Worm (Caenorhabditis elegans) whole organism, late embryonic: ENCODE data around the gene W10G11.3.
A peak's percentile ranks its signal among the peaks of the same experiment; 100 is the strongest.

Source experiments
- C08G9.2 ChIP-seq: sonication (generic microtip); optimal IDR thresholded peaks from 2 replicates; lab custom pipeline; 2016; ENCODE audit warnings: mild to moderate bottlenecking, missing genetic modification characterization, moderate library complexity, missing compliant biosample characterization
- C38D4.7 ChIP-seq: fragments of 200-800 bp; sonication (Bioruptor generic); optimal IDR thresholded peaks from 2 replicates; lab custom pipeline; 2018; ENCODE audit warnings: mild to moderate bottlenecking, missing genetic modification characterization, moderate library complexity, missing compliant biosample characterization
- F13H6.1 ChIP-seq: sonication (generic microtip); optimal IDR thresholded peaks from 2 replicates; lab custom pipeline; 2016; ENCODE audit warnings: missing genetic modification characterization, missing compliant biosample characterization
- K09A11.1 ChIP-seq: sonication (generic microtip); optimal IDR thresholded peaks from 2 replicates; lab custom pipeline; 2017; ENCODE audit warnings: antibody characterized with exemption, mild to moderate bottlenecking, missing genetic modification characterization, missing compliant biosample characterization; ENCODE audit not compliant: insufficient read depth
- T23F11.4 ChIP-seq: fragments of 200-800 bp; sonication (Bioruptor generic); optimal IDR thresholded peaks from 2 replicates; lab custom pipeline; 2018; ENCODE audit warnings: mild to moderate bottlenecking, missing genetic modification characterization, missing compliant biosample characterization
- ama-1 ChIP-seq: fragments of 150-350 bp; optimal IDR thresholded peaks from 2 replicates; lab custom pipeline; 2014
- ceh-14 ChIP-seq: sonication (generic microtip); optimal IDR thresholded peaks from 2 replicates; lab custom pipeline; 2016; ENCODE audit warnings: missing genotype, missing genetic modification characterization, missing compliant biosample characterization
- ceh-19 ChIP-seq: fragments of 200-800 bp; sonication (Bioruptor generic); optimal IDR thresholded peaks from 2 replicates; lab custom pipeline; 2018; ENCODE audit warnings: mild to moderate bottlenecking, missing genetic modification characterization, missing compliant biosample characterization
- ceh-24 ChIP-seq: sonication (generic microtip); optimal IDR thresholded peaks from 2 replicates; lab custom pipeline; 2016; ENCODE audit warnings: mild to moderate bottlenecking, missing genetic modification characterization, missing compliant biosample characterization
- ceh-34 ChIP-seq: sonication (generic microtip); optimal IDR thresholded peaks from 2 replicates; lab custom pipeline; 2016; ENCODE audit warnings: mild to moderate bottlenecking, missing genetic modification characterization, missing compliant biosample characterization
- ceh-45 ChIP-seq: fragments of 200-800 bp; sonication (Bioruptor generic); IDR thresholded peaks from 2 replicates; pipeline ENCODE4 v1.3.6; 2022; ENCODE audit warnings: missing genetic modification reagents, missing genetic modification characterization, missing compliant biosample characterization
- ceh-48 ChIP-seq: sonication (generic microtip); optimal IDR thresholded peaks from 2 replicates; lab custom pipeline; 2016; ENCODE audit warnings: missing genetic modification characterization, inconsistent platforms, missing compliant biosample characterization
- ceh-6 ChIP-seq: fragments of 200-800 bp; sonication (Bioruptor generic); optimal IDR thresholded peaks from 2 replicates; lab custom pipeline; 2018; ENCODE audit warnings: mild to moderate bottlenecking, missing genetic modification characterization, missing compliant biosample characterization
- ceh-9 ChIP-seq: sonication (generic microtip); optimal IDR thresholded peaks from 2 replicates; lab custom pipeline; 2016; ENCODE audit warnings: mild to moderate bottlenecking, missing genetic modification characterization, inconsistent platforms, missing compliant biosample characterization
- dmd-4 ChIP-seq: sonication (generic microtip); optimal IDR thresholded peaks from 2 replicates; lab custom pipeline; 2016; ENCODE audit warnings: borderline replicate concordance, missing genetic modification characterization, missing compliant biosample characterization
- ets-4 ChIP-seq: sonication (generic microtip); optimal IDR thresholded peaks from 2 replicates; lab custom pipeline; 2016; ENCODE audit warnings: missing genetic modification characterization, missing compliant biosample characterization
- eyg-1 ChIP-seq: sonication (generic microtip); optimal IDR thresholded peaks from 2 replicates; lab custom pipeline; 2016; ENCODE audit warnings: missing genotype, missing genetic modification characterization, missing compliant biosample characterization
- fax-1 ChIP-seq: sonication (generic microtip); optimal IDR thresholded peaks from 2 replicates; lab custom pipeline; 2016; ENCODE audit warnings: missing genotype, missing genetic modification characterization, missing compliant biosample characterization
- fkh-10 ChIP-seq: fragments of 150-350 bp; optimal IDR thresholded peaks from 2 replicates; lab custom pipeline; 2014; ENCODE audit warnings: missing biosample characterization, missing genetic modification reagents, missing genetic modification characterization
- fkh-6 ChIP-seq: sonication (generic microtip); optimal IDR thresholded peaks from 2 replicates; lab custom pipeline; 2016; ENCODE audit warnings: missing genetic modification characterization, missing compliant biosample characterization
- gmeb-2 ChIP-seq: sonication (generic microtip); optimal IDR thresholded peaks from 2 replicates; lab custom pipeline; 2016; ENCODE audit warnings: missing genetic modification characterization, inconsistent platforms, missing compliant biosample characterization
- hlh-30 ChIP-seq: sonication (generic microtip); optimal IDR thresholded peaks from 2 replicates; lab custom pipeline; 2017; ENCODE audit warnings: antibody characterized with exemption, missing genetic modification characterization, missing compliant biosample characterization; ENCODE audit not compliant: insufficient read depth
- hlh-8 ChIP-seq: sonication (generic microtip); optimal IDR thresholded peaks from 2 replicates; lab custom pipeline; 2016; ENCODE audit warnings: missing genotype, missing genetic modification characterization, missing compliant biosample characterization
- lim-6 ChIP-seq: sonication (generic microtip); optimal IDR thresholded peaks from 2 replicates; lab custom pipeline; 2016; ENCODE audit warnings: missing genetic modification characterization, missing compliant biosample characterization
- lin-11 ChIP-seq: fragments of 200-800 bp; sonication (Bioruptor generic); optimal IDR thresholded peaks from 2 replicates; lab custom pipeline; 2018; ENCODE audit warnings: mild to moderate bottlenecking, missing genetic modification characterization, missing compliant biosample characterization
- mec-3 ChIP-seq: sonication (generic microtip); optimal IDR thresholded peaks from 2 replicates; lab custom pipeline; 2016; ENCODE audit warnings: borderline replicate concordance, missing genetic modification characterization, missing compliant biosample characterization
- nfya-1 ChIP-seq: sonication (generic microtip); optimal IDR thresholded peaks from 2 replicates; lab custom pipeline; 2017; ENCODE audit warnings: missing genetic modification characterization, mild to moderate bottlenecking, missing compliant biosample characterization, antibody characterized with exemption, moderate library complexity
- nhr-232 ChIP-seq: sonication (generic microtip); optimal IDR thresholded peaks from 2 replicates; lab custom pipeline; 2016; ENCODE audit warnings: missing genetic modification characterization, missing compliant biosample characterization
- npax-4 ChIP-seq: sonication (generic microtip); optimal IDR thresholded peaks from 2 replicates; lab custom pipeline; 2016; ENCODE audit warnings: missing genetic modification characterization, missing compliant biosample characterization
- pag-3 ChIP-seq: sonication (generic microtip); optimal IDR thresholded peaks from 2 replicates; lab custom pipeline; 2016; ENCODE audit warnings: missing compliant biosample characterization, missing genetic modification characterization, borderline replicate concordance
- pat-9 ChIP-seq: fragments of 200-800 bp; sonication (Bioruptor generic); optimal IDR thresholded peaks from 2 replicates; lab custom pipeline; 2018; ENCODE audit warnings: mild to moderate bottlenecking, missing genetic modification characterization, moderate library complexity, missing compliant biosample characterization
- pax-1 ChIP-seq: fragments of 150-350 bp; optimal IDR thresholded peaks from 2 replicates; lab custom pipeline; 2014; ENCODE audit warnings: missing biosample characterization, missing genetic modification characterization
- pha-2 ChIP-seq: sonication (generic microtip); optimal IDR thresholded peaks from 2 replicates; lab custom pipeline; 2017; ENCODE audit warnings: mild to moderate bottlenecking, missing genetic modification characterization, missing compliant biosample characterization
- pha-4 ChIP-seq: fragments of 150-350 bp; optimal IDR thresholded peaks from 2 replicates; lab custom pipeline; 2018; ENCODE audit warnings: missing biosample characterization, missing genetic modification reagents, missing genetic modification characterization
- ref-2 ChIP-seq: sonication (generic microtip); optimal IDR thresholded peaks from 2 replicates; lab custom pipeline; 2016; ENCODE audit warnings: missing genetic modification characterization, missing compliant biosample characterization
- rnt-1 ChIP-seq: sonication (generic microtip); optimal IDR thresholded peaks from 2 replicates; lab custom pipeline; 2016; ENCODE audit warnings: missing genetic modification characterization, missing compliant biosample characterization
- sdc-2 ChIP-seq: sonication (generic microtip); optimal IDR thresholded peaks from 2 replicates; lab custom pipeline; 2016; ENCODE audit warnings: missing genotype, missing genetic modification characterization, missing compliant biosample characterization
- sox-2 ChIP-seq: fragments of 200-800 bp; sonication (Bioruptor generic); IDR thresholded peaks from 2 replicates; pipeline ENCODE4 v1.3.6; 2022; ENCODE audit warnings: missing genetic modification reagents, missing genetic modification characterization, missing compliant biosample characterization
- syd-9 ChIP-seq: sonication (generic microtip); optimal IDR thresholded peaks from 2 replicates; lab custom pipeline; 2016; ENCODE audit warnings: mild to moderate bottlenecking, missing genetic modification characterization, moderate library complexity, missing compliant biosample characterization
- tbx-2 ChIP-seq: sonication (generic microtip); optimal IDR thresholded peaks from 2 replicates; lab custom pipeline; 2016; ENCODE audit warnings: missing genetic modification characterization, missing compliant biosample characterization
- tbx-7 ChIP-seq: sonication (generic microtip); optimal IDR thresholded peaks from 2 replicates; lab custom pipeline; 2016; ENCODE audit warnings: missing genotype, missing genetic modification characterization, missing compliant biosample characterization
- ttx-3 ChIP-seq: sonication (generic microtip); optimal IDR thresholded peaks from 2 replicates; lab custom pipeline; 2016; ENCODE audit warnings: missing genetic modification reagents, missing genetic modification characterization, missing compliant biosample characterization
- unc-55 ChIP-seq: sonication (generic microtip); optimal IDR thresholded peaks from 2 replicates; lab custom pipeline; 2017; ENCODE audit warnings: missing biosample characterization, missing genetic modification reagents, missing genetic modification characterization
- zip-5 ChIP-seq: sonication (generic microtip); optimal IDR thresholded peaks from 2 replicates; lab custom pipeline; 2016; ENCODE audit warnings: missing genetic modification characterization, missing compliant biosample characterization
- ztf-16 ChIP-seq: sonication (generic microtip); optimal IDR thresholded peaks from 2 replicates; lab custom pipeline; 2017; ENCODE audit warnings: missing genetic modification characterization, missing compliant biosample characterization

W10G11.3 gene

DNA sequence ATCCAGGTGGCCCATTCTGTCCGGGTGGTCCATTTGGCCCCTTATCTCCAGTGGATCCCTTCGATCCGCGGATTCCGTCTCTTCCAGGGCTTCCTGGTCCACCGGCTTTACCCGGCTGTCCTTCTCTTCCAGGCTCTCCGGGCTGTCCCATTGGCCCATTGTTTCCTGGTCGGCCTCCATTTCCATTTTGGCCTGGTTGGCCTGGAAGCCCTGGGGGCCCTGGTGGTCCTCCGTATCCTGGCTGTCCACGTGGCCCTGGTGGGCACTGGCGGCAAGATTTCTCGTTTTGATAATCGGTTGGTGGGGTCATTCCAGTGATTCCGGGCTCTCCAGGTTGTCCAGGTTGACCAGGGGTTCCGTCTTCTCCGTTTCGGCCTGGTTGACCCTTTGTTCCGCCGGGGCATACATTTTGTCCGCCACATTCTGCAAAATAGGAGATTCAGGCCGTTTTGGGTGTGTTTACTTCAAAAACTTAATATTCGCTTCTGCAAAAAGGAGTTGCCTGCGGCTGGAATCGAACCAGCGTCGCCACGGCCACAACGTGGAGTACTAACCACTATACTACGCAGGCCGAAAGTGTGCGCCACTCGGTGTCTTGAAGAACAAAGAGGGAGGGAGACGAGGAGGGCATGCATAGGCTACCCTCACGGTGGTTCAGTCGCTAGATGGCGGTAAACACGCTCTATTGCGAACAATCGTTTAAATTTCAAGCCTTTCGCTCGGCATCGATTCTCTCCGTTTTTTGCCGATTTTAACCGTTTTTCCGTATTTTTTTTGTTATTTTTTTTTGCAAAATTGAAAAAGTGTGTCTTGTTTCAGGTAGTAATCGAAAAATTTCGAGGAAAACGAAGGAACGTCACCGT is 41.1 kb downstream of the W10G11.3 start, which contains the start of gene W09G10.9 (continued):
- TF ChIP-seq ceh-6 (GFP tag; lab: Kevin White, UChicago) (peak; percentile 83), ceh-45 (GFP tag; lab: Robert Waterston, UW) (peak; percentile 79), fkh-6 (tag; lab: Kevin White, UChicago) (peak; percentile 66), fkh-10 (GFP tag; lab: Kevin White, UChicago) (no peak), nhr-232 (tag; lab: Kevin White, UChicago) (peak; percentile 65), C08G9.2 (tag; lab: Kevin White, UChicago) (peak; percentile 4), tbx-7 (tag; lab: Kevin White, UChicago) (no peak), ceh-14 (peak; percentile 13), nfya-1 (peak; percentile 57), unc-55 (GFP tag; lab: Kevin White, UChicago) (no peak), npax-4 (tag; lab: Kevin White, UChicago) (peak; percentile 40), ref-2 (tag; lab: Kevin White, UChicago) (peak; percentile 65), dmd-4 (peak; percentile 70), pha-2 (tag; lab: Kevin White, UChicago) (peak; percentile 77), hlh-8 (tag; lab: Kevin White, UChicago) (no peak), F13H6.1 (tag; lab: Kevin White, UChicago) (no peak), C38D4.7 (GFP tag; lab: Kevin White, UChicago) (peak; percentile 63), lim-6 (tag; lab: Kevin White, UChicago) (no peak), ttx-3 (peak; percentile 68), pax-1 (tag; lab: Kevin White, UChicago) (no peak), ceh-48 (tag; lab: Kevin White, UChicago) (peak; percentile 62), pha-4 (tag; lab: Kevin White, UChicago) (no peak), K09A11.1 (tag; lab: Kevin White, UChicago) (peak; percentile 26)
- TF ChIP-seq, all 69 proteins: peak for 48

DNA sequence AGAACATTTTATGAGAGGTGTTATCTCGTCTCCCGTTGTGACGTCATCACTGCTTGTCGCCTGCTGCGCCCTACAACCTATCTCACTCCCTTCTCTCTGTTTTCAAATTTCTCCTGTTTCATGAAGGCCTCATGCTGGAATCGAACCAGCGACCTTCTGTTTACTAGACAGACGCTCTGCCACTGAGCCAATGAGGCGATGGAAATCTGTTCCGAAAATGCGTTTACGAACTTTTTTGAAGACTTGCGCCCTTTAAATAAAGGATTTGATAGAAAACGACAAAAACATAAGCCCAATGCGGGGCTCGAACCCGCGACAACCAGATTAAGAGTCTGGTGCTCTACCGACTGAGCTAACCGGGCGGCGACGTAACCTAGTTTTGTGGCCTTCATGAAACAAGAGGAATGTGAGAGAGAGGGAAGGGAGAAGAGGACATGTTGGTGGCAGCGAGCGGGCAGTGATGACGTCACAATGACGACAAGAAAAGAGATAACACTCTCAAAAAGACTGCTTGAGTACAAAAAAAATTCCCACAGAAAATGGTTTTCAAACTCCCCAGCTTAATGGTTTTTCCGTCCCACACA is 43.3 kb downstream of the W10G11.3 start, which contains the start of gene clec-126:
Gene clec-126 (plus strand): TSS at position 534 of the 584 bp plus-strand sequence.
- TF ChIP-seq ets-4 (peak; percentile 5), gmeb-2 (peak; percentile 52), hlh-8 (tag; lab: Kevin White, UChicago) (peak; percentile 9), nhr-232 (tag; lab: Kevin White, UChicago) (peak; percentile 72), T23F11.4 (peak; percentile 1), ref-2 (tag; lab: Kevin White, UChicago) (peak; percentile 81), ceh-24 (tag; lab: Kevin White, UChicago) (no peak), ttx-3 (peak; percentile 60), ceh-9 (tag; lab: Kevin White, UChicago) (peak; percentile 27), lin-11 (tag; lab: Kevin White, UChicago) (peak; percentile 64), pag-3 (tag; lab: Kevin White, UChicago) (peak; percentile 19), eyg-1 (tag; lab: Kevin White, UChicago) (peak; percentile 81), rnt-1 (tag; lab: Kevin White, UChicago) (peak; percentile 34), K09A11.1 (tag; lab: Kevin White, UChicago) (peak; percentile 69), hlh-30 (tag; lab: Kevin White, UChicago) (peak; percentile 43), fkh-10 (GFP tag; lab: Kevin White, UChicago) (no peak), ceh-34 (tag; lab: Kevin White, UChicago) (peak; percentile 51), fkh-6 (tag; lab: Kevin White, UChicago) (peak; percentile 76), unc-55 (GFP tag; lab: Kevin White, UChicago) (no peak), syd-9 (tag; lab: Kevin White, UChicago) (peak; percentile 53), sdc-2 (tag; lab: Kevin White, UChicago) (peak; percentile 57), mec-3 (peak; percentile 0), ztf-16 (tag; lab: Kevin White, UChicago) (peak; percentile 45), fax-1 (tag; lab: Kevin White, UChicago) (peak; percentile 44), pha-4 (tag; lab: Kevin White, UChicago) (no peak), C08G9.2 (tag; lab: Kevin White, UChicago) (peak; percentile 67), ceh-19 (GFP tag; lab: Kevin White, UChicago) (peak; percentile 68), tbx-7 (tag; lab: Kevin White, UChicago) (peak; percentile 59), zip-5 (peak; percentile 65), tbx-2 (tag; lab: Kevin White, UChicago) (peak; percentile 76), C38D4.7 (GFP tag; lab: Kevin White, UChicago) (peak; percentile 75), ama-1 (lab: Kevin White, UChicago) (no peak), sox-2 (no peak; the same call in 1 of the 2 replicates), pat-9 (peak; percentile 68)
